Worm (Caenorhabditis elegans) whole organism, mixed stage, embryonic: ENCODE results near the gene Y116F11A.6.

Source experiments
- M03D4.4 ChIP-seq: sonication (generic microtip); optimal IDR thresholded peaks from 2 replicates; lab custom pipeline; 2017; ENCODE audit warnings: mild to moderate bottlenecking, missing genetic modification characterization, missing compliant biosample characterization
- bed-3 ChIP-seq: fragments of 200-800 bp; sonication (Bioruptor generic); optimal IDR thresholded peaks from 3 replicates; lab custom pipeline; 2018; ENCODE audit warnings: mild to moderate bottlenecking, missing genetic modification characterization, moderate library complexity, missing compliant biosample characterization
- blmp-1 ChIP-seq: fragments of 150-350 bp; optimal IDR thresholded peaks from 2 replicates; lab custom pipeline; 2014; ENCODE audit warnings: missing biosample characterization, missing genetic modification characterization
- ceh-39 ChIP-seq: fragments of 150-350 bp; optimal IDR thresholded peaks from 2 replicates; lab custom pipeline; 2014; ENCODE audit warnings: missing biosample characterization, missing genetic modification characterization
- ceh-43 ChIP-seq: fragments of 200-800 bp; sonication (Bioruptor generic); optimal IDR thresholded peaks from 2 replicates; lab custom pipeline; 2018; ENCODE audit warnings: mild to moderate bottlenecking, missing genetic modification characterization, moderate library complexity, missing compliant biosample characterization
- ceh-83 ChIP-seq: fragments of 200-800 bp; sonication (Bioruptor generic); optimal IDR thresholded peaks from 2 replicates; lab custom pipeline; 2018; ENCODE audit warnings: mild to moderate bottlenecking, missing genetic modification characterization, missing compliant biosample characterization
- cnd-1 ChIP-seq: fragments of 200-800 bp; sonication (Bioruptor generic); optimal IDR thresholded peaks from 2 replicates; lab custom pipeline; 2018; ENCODE audit warnings: mild to moderate bottlenecking, missing genetic modification characterization, missing compliant biosample characterization
- drap-1 ChIP-seq: fragments of 200-800 bp; sonication (Bioruptor generic); optimal IDR thresholded peaks from 3 replicates; lab custom pipeline; 2018; ENCODE audit warnings: mild to moderate bottlenecking, missing genetic modification characterization, missing compliant biosample characterization
- elt-1 ChIP-seq: sonication (generic microtip); optimal IDR thresholded peaks from 2 replicates; lab custom pipeline; 2017; ENCODE audit warnings: missing genetic modification characterization, mild to moderate bottlenecking, missing compliant biosample characterization, antibody characterized with exemption, moderate library complexity, borderline replicate concordance; ENCODE audit not compliant: insufficient read depth
- elt-3 ChIP-seq: fragments of 150-350 bp; optimal IDR thresholded peaks from 2 replicates; lab custom pipeline; 2014; ENCODE audit warnings: missing biosample characterization, missing genetic modification characterization
- flh-1 ChIP-seq: fragments of 200-800 bp; sonication (Bioruptor generic); optimal IDR thresholded peaks from 2 replicates; lab custom pipeline; 2018; ENCODE audit warnings: mild to moderate bottlenecking, missing genetic modification characterization, moderate library complexity, missing compliant biosample characterization
- ham-2 ChIP-seq: fragments of 200-800 bp; sonication (Bioruptor generic); optimal IDR thresholded peaks from 2 replicates; lab custom pipeline; 2018; ENCODE audit warnings: mild to moderate bottlenecking, missing genetic modification characterization, missing compliant biosample characterization
- hlh-1 ChIP-seq: fragments of 150-350 bp; optimal IDR thresholded peaks from 2 replicates; lab custom pipeline; 2014; ENCODE audit warnings: missing biosample characterization, missing genetic modification reagents, missing genetic modification characterization
- lin-13 ChIP-seq: fragments of 150-350 bp; optimal IDR thresholded peaks from 2 replicates; lab custom pipeline; 2014; ENCODE audit warnings: missing biosample characterization, missing genetic modification characterization
- lin-32 ChIP-seq: fragments of 200-800 bp; sonication (Bioruptor generic); optimal IDR thresholded peaks from 2 replicates; lab custom pipeline; 2018; ENCODE audit warnings: mild to moderate bottlenecking, missing genetic modification characterization, missing compliant biosample characterization
- lsy-2 ChIP-seq: fragments of 150-350 bp; optimal IDR thresholded peaks from 2 replicates; lab custom pipeline; 2014; ENCODE audit warnings: missing biosample characterization, missing genetic modification characterization
- mab-5 ChIP-seq: fragments of 150-350 bp; optimal IDR thresholded peaks from 2 replicates; lab custom pipeline; 2014; ENCODE audit warnings: missing biosample characterization, missing genetic modification characterization
- mep-1 ChIP-seq: fragments of 150-350 bp; optimal IDR thresholded peaks from 2 replicates; lab custom pipeline; 2017; ENCODE audit warnings: missing biosample characterization, missing genetic modification reagents, missing genetic modification characterization, inconsistent platforms
- mls-2 ChIP-seq: sonication (generic microtip); optimal IDR thresholded peaks from 2 replicates; lab custom pipeline; 2016; ENCODE audit warnings: mild to moderate bottlenecking, missing genetic modification characterization, moderate library complexity, missing compliant biosample characterization
- nhr-2 ChIP-seq: fragments of 150-350 bp; optimal IDR thresholded peaks from 2 replicates; lab custom pipeline; 2014; ENCODE audit warnings: missing biosample characterization, missing genetic modification characterization
- nhr-237 ChIP-seq: fragments of 150-350 bp; optimal IDR thresholded peaks from 2 replicates; lab custom pipeline; 2014; ENCODE audit warnings: missing biosample characterization, missing genetic modification characterization
- nhr-28 ChIP-seq: fragments of 150-350 bp; optimal IDR thresholded peaks from 2 replicates; lab custom pipeline; 2014; ENCODE audit warnings: missing biosample characterization, missing genetic modification characterization
- nhr-76 ChIP-seq: sonication (generic microtip); optimal IDR thresholded peaks from 2 replicates; lab custom pipeline; 2017; ENCODE audit warnings: missing biosample characterization, missing genetic modification characterization
- pha-4 ChIP-seq: fragments of 150-350 bp; optimal IDR thresholded peaks from 2 replicates; lab custom pipeline; 2018; ENCODE audit warnings: missing biosample characterization, missing genetic modification reagents, missing genetic modification characterization
- sem-2 ChIP-seq: fragments of 200-800 bp; sonication (Bioruptor generic); optimal IDR thresholded peaks from 2 replicates; lab custom pipeline; 2018; ENCODE audit warnings: mild to moderate bottlenecking, missing genetic modification characterization, missing compliant biosample characterization
- snpc-4 ChIP-seq: fragments of 150-350 bp; optimal IDR thresholded peaks from 2 replicates; lab custom pipeline; 2014; ENCODE audit warnings: missing biosample characterization, missing genetic modification characterization
- sptf-1 ChIP-seq: sonication (generic microtip); optimal IDR thresholded peaks from 2 replicates; lab custom pipeline; 2017; ENCODE audit warnings: mild to moderate bottlenecking, missing genetic modification characterization, moderate library complexity, missing compliant biosample characterization
- unc-120 ChIP-seq: sonication (generic microtip); optimal IDR thresholded peaks from 2 replicates; lab custom pipeline; 2017; ENCODE audit warnings: missing genetic modification characterization, missing compliant biosample characterization; ENCODE audit not compliant: poor library complexity, severe bottlenecking
- unc-39 ChIP-seq: fragments of 150-350 bp; optimal IDR thresholded peaks from 2 replicates; lab custom pipeline; 2014; ENCODE audit warnings: missing biosample characterization, missing genetic modification characterization
- unc-62 ChIP-seq: fragments of 150-350 bp; optimal IDR thresholded peaks from 2 replicates; lab custom pipeline; 2014; ENCODE audit warnings: missing biosample characterization, missing genetic modification reagents, missing genetic modification characterization
- zip-8 ChIP-seq: fragments of 150-350 bp; optimal IDR thresholded peaks from 2 replicates; lab custom pipeline; 2014; ENCODE audit warnings: missing biosample characterization, missing genetic modification characterization
- ztf-11 ChIP-seq: fragments of 150-350 bp; optimal IDR thresholded peaks from 2 replicates; lab custom pipeline; 2014; ENCODE audit warnings: missing biosample characterization, missing genetic modification characterization

The Y116F11A.6 gene

DNA sequence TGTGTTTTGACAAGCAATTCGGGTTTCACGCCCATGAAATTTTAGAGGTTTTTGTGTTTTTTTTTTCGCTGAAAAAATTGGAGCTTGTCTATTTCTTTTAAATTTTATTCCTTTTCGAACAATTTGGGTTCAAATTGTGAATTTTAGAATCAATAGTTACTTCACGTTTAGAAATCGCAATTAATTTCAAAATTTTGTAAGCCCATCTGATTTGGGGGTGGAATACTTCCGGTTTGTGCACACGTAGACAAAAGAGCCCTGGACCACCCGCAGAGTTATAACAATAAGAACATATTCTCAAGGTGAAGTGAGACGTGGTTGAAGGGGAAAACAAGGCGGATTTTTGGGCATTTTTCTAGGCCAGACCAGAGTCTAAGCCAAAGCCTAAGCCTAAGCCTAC is at the start of gene Y116F11A.6:
Y116F11A.6 (plus strand) TSS at position 301 of the 400 bp plus-strand sequence.
- TF ChIP-seq pha-4 (tag; lab: Kevin White, UChicago) (no peak), mep-1 (tag; lab: Kevin White, UChicago) (no peak), sptf-1 (no peak), blmp-1 (tag; lab: Kevin White, UChicago) (no peak), ham-2 (GFP tag; lab: Kevin White, UChicago) (no peak), flh-1 (GFP tag; lab: Kevin White, UChicago) (no peak), nhr-237 (tag; lab: Kevin White, UChicago) (no peak)

DNA sequence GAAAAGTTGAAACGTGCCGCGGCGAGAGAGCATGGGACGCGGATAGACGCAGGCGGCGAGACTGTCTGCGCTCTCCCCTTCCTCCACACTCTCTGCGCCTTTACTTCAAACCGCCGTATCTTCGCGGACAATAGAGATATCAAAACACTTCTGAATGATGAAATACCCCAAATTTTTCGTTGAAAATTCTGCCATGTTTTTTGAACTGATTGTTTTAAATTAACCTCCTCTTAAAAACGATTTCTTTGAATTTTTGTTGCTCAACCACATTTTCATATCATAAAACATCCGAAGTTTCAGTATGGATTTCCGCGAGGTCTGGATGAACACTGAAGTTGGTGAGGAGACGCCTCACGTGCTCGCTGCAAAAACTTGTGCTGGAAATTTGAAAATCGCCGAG is 49.4 kb upstream of the Y116F11A.6 start, which contains the start of gene Y43F8C.11:
Y43F8C.11 (plus strand) TSS at position 301 of the 400 bp plus-strand sequence.
- no peak for TF ChIP-seq cnd-1
- no peak for TF ChIP-seq mls-2 (tag; lab: Kevin White, UChicago)
- no peak for TF ChIP-seq sptf-1
- TF ChIP-seq zip-8, result no peak
- TF ChIP-seq nhr-28 (tag; lab: Kevin White, UChicago), result no peak
- TF ChIP-seq elt-1 (tag; lab: Kevin White, UChicago), result no peak
- no peak for TF ChIP-seq lsy-2 (tag; lab: Kevin White, UChicago)
- no peak for TF ChIP-seq hlh-1 (tag; lab: Kevin White, UChicago)
- no peak for TF ChIP-seq snpc-4 (tag; lab: Kevin White, UChicago)
- no peak for TF ChIP-seq sem-2 (GFP tag; lab: Kevin White, UChicago)
- no peak for TF ChIP-seq elt-3 (tag; lab: Kevin White, UChicago)
- no peak for TF ChIP-seq unc-120 (tag; lab: Kevin White, UChicago)
- no peak for TF ChIP-seq drap-1 (GFP tag; lab: Kevin White, UChicago)
- no peak for TF ChIP-seq lin-32
- no peak for TF ChIP-seq unc-62
- TF ChIP-seq unc-39 (tag; lab: Kevin White, UChicago), result no peak
- TF ChIP-seq bed-3 (GFP tag; lab: Kevin White, UChicago), result no peak

DNA sequence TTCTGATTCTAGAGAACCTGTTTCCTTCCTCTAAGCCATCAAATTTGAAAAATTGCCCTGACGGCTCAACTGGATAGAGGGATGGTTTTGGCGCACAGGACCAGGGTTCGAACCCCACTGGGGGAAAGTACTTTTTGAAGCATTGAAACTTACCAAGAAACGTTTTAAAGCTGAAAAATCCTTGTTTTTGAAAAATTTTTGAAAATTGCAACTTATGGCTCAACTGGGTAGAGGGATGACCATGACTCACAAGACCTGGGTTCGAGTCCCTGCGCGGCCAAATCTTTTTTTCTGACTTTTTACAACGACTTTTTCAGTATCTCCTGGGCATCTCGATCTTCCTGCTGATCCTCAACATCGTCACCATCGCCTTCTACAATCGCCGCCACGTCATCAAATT is 48.5 kb upstream of the Y116F11A.6 start:
- TF ChIP-seq unc-120 (tag; lab: Kevin White, UChicago) (no peak), ham-2 (GFP tag; lab: Kevin White, UChicago) (no peak), elt-3 (tag; lab: Kevin White, UChicago) (no peak), lsy-2 (tag; lab: Kevin White, UChicago) (no peak), elt-1 (tag; lab: Kevin White, UChicago) (no peak), mab-5 (tag; lab: Kevin White, UChicago) (no peak), unc-62 (no peak), drap-1 (GFP tag; lab: Kevin White, UChicago) (no peak), nhr-2 (no peak), sem-2 (GFP tag; lab: Kevin White, UChicago) (no peak), ceh-83 (GFP tag; lab: Kevin White, UChicago) (no peak), unc-39 (tag; lab: Kevin White, UChicago) (no peak), nhr-76 (tag; lab: Kevin White, UChicago) (no peak), mep-1 (tag; lab: Kevin White, UChicago) (no peak), nhr-237 (tag; lab: Kevin White, UChicago) (no peak), ztf-11 (tag; lab: Kevin White, UChicago) (no peak), flh-1 (GFP tag; lab: Kevin White, UChicago) (no peak)
- TF ChIP-seq, all 35 proteins: peak for 0

DNA sequence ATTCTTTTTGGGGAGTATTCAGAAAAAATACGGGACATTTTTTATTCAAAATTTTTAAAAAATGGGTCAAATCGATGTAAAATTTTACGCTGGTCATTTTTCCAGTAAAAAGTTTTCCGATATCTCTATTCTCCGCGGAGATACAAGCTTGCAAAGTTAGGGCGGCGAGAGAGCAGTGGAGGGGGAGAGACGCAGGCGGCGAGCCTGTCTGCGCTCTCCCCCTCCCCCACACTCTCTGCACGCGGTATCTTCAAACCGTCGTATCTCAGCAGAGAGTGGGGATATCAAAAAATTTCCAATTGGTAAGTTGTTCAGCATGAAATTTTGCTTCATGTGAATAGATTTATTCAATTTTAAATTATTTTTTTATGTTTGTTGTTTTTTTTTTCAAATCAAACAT is 47.5 kb upstream of the Y116F11A.6 start:
- TF ChIP-seq ceh-39 (tag; lab: Kevin White, UChicago) (no peak), elt-1 (tag; lab: Kevin White, UChicago) (no peak), bed-3 (GFP tag; lab: Kevin White, UChicago) (no peak), cnd-1 (no peak), unc-120 (tag; lab: Kevin White, UChicago) (no peak), lin-13 (tag; lab: Kevin White, UChicago) (no peak)

DNA sequence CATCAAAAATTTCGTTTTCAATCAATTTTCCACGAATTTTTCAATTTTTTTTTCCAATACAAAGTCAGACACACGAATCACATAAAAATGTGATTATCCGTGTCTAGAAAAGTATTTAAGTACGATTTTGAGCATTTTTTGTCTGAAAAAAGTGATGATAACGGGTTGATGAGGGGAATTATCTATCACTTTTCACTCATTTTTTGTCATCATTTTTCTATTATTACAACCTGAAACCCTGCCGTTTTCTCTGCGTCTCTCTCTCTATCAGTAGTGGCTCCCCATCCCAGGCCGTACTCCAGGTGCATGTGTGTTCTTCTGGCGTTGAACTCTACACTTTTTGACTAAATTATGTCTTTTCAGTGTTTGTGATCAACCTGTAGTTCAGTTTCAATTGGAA is 47.0 kb upstream of the Y116F11A.6 start:
- TF ChIP-seq M03D4.4 (tag; lab: Kevin White, UChicago), result no peak
- TF ChIP-seq ceh-39 (tag; lab: Kevin White, UChicago), result no peak
- no peak for TF ChIP-seq blmp-1 (tag; lab: Kevin White, UChicago)
- TF ChIP-seq sptf-1, result no peak
- no peak for TF ChIP-seq ztf-11 (tag; lab: Kevin White, UChicago)
- no peak for TF ChIP-seq ceh-43 (GFP tag; lab: Kevin White, UChicago)
- no peak for TF ChIP-seq pha-4 (tag; lab: Kevin White, UChicago)
